Worm (Caenorhabditis elegans): ENCODE data around the gene Y39H10B.3.
A peak's percentile ranks its signal among the peaks of the same experiment; 100 is the strongest.

Y39H10B.3 gene

DNA sequence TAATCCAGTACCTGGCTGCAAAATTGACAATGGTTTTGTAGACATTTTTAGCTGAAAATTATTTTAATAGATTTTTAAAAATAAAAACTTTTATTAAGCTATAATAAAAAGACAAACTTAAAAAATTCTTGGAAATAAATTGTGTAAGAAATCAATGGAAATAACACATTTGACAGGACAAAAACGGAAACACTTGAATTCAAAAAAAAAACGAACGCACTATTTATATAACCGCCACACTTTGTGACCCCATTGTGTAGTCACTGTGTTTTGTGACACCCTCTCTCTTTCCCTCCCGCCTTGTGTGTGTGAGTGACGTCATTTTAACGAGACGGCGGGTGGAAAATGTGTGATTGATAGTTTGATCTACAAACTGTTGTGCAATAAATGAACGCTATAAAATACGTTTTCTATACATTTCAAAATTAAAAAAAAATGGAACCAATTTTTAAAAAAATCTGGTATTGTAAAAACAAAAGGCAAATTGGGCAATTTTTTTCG, 26.4 kb upstream of the Y39H10B.3 start, which contains the start of gene F59B1.8:
Gene F59B1.8 (minus strand): TSS at position 51 of the 501 bp plus-strand sequence.
- TF ChIP-seq efl-1 (optimal IDR thresholded peaks at IDR 0.05) (peak in 1 of 2 experiments; percentile 14), efl-1 (GFP tag; optimal IDR thresholded peaks at IDR 0.05 in 1 of 2) (peak; percentile 0 to 74), C16A3.4 (tag; optimal IDR thresholded peaks at IDR 0.05) (no peak), lin-13 (GFP tag; optimal IDR thresholded peaks at IDR 0.05) (no peak), ceh-82 (tag; optimal IDR thresholded peaks at IDR 0.05) (peak in 2 of 3 experiments; percentile 7 to 36), nhr-71 (tag; optimal IDR thresholded peaks at IDR 0.05) (peak; percentile 69), egl-13 (tag; optimal IDR thresholded peaks at IDR 0.05) (no peak), mdl-1 (tag; optimal IDR thresholded peaks at IDR 0.05) (peak in 1 of 2 experiments; percentile 29), skn-1 (tag; optimal IDR thresholded peaks at IDR 0.05) (peak; percentile 15), unc-130 (tag; optimal IDR thresholded peaks at IDR 0.05) (no peak), swsn-7 (tag; optimal IDR thresholded peaks at IDR 0.05) (peak; percentile 27), egl-27 (tag; optimal IDR thresholded peaks at IDR 0.05) (peak in 1 of 2 experiments; percentile 3), nhr-20 (tag; optimal IDR thresholded peaks at IDR 0.05) (peak; percentile 86), lin-35 (GFP tag; optimal IDR thresholded peaks at IDR 0.05) (peak in 1 of 2 experiments; percentile 71), blmp-1 (tag; optimal IDR thresholded peaks at IDR 0.05) (peak; percentile 24), pqm-1 (tag; optimal IDR thresholded peaks at IDR 0.05) (no peak), nhr-85 (tag) (peak; percentile 82), C04F5.9 (tag; optimal IDR thresholded peaks at IDR 0.05) (no peak), lin-14 (GFP tag; optimal IDR thresholded peaks at IDR 0.05) (peak; percentile 78), nhr-237 (tag; optimal IDR thresholded peaks at IDR 0.05) (peak; percentile 44), aly-2 (tag; optimal IDR thresholded peaks at IDR 0.05) (no peak), unc-86 (tag; optimal IDR thresholded peaks at IDR 0.05) (no peak), lsy-2 (tag; optimal IDR thresholded peaks at IDR 0.05) (peak in 1 of 2 experiments; percentile 15), elt-2 (tag; optimal IDR thresholded peaks at IDR 0.05) (peak; percentile 72), nhr-47 (tag; optimal IDR thresholded peaks at IDR 0.05) (no peak), snu-23 (GFP tag; optimal IDR thresholded peaks at IDR 0.05) (peak; percentile 55), nhr-19 (GFP tag; conservative IDR thresholded peaks at IDR 0.05) (peak; percentile 53), nhr-90 (tag; optimal IDR thresholded peaks at IDR 0.05; ENCODE audit: poor library complexity) (peak; percentile 53), nhr-77 (tag; optimal IDR thresholded peaks at IDR 0.05) (peak; percentile 20), mab-9 (GFP tag; IDR thresholded peaks at IDR 0.05) (no peak), grh-1 (GFP tag; IDR thresholded peaks at IDR 0.05) (no peak), dpl-1 (GFP tag; optimal IDR thresholded peaks at IDR 0.05) (peak in 2 of 3 experiments; percentile 17 to 22), xbp-1 (tag; optimal IDR thresholded peaks at IDR 0.05) (peak; percentile 12), jun-1 (tag; optimal IDR thresholded peaks at IDR 0.05) (peak; percentile 18)

DNA sequence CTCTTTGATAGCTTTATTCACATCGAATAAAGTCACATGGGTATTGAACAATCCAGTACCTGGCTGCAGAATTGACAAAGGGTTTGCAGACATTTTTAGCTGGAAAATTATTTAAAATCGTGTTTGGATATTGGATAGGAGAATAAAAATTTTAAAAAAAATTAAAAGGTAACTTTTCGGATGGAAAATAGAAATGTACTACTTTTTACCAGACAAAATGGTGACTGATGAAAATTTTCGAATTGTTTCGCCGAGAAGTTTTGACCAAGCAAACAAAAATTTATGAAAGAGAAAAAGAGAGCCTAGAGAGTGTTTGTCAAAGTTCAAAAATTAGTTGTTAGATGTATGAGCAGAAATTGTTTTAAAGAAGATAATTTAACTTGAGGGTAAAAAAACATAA, 22.7 kb upstream of the Y39H10B.3 start, which contains the start of gene F59B1.10:
Gene F59B1.10 (minus strand): TSS at position 101 of the 400 bp plus-strand sequence.
- TF ChIP-seq swsn-7 (tag; optimal IDR thresholded peaks at IDR 0.05) (no peak), sup-37 (GFP tag; optimal IDR thresholded peaks at IDR 0.05) (no peak)

DNA sequence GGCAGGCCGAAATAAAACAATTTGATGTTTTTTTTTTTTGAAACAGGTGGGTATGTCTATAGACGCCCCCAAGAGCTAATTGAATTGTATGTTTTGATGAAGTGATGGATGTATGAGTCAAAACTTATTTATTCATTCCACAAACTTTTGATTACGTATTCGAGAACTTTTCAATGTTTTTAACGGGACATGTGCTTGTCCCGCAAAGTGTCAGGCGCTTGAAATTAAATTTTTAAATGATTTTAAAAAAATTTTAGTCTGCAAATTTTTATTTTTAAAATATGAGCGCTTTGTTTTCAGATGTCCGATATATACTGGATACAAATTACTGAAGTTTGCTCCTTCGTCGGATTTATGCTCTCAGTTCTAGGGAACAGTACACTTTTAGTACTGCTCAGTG, 21.1 kb upstream of the Y39H10B.3 start, which contains the start of gene str-114:
Gene str-114 (plus strand): TSS at position 301 of the 400 bp plus-strand sequence.
- TF ChIP-seq tbx-2 (tag; optimal IDR thresholded peaks at IDR 0.05) (no peak), lin-39 (tag; optimal IDR thresholded peaks at IDR 0.05) (no peak), nhr-76 (tag; optimal IDR thresholded peaks at IDR 0.05) (no peak), vab-15 (tag; optimal IDR thresholded peaks at IDR 0.05) (no peak), sox-4 (tag; optimal IDR thresholded peaks at IDR 0.05) (no peak), fos-1 (tag; optimal IDR thresholded peaks at IDR 0.05) (no peak), lsy-2 (tag; optimal IDR thresholded peaks at IDR 0.05) (no peak)

Data from whole organism, L1 larva.